Fruit fly (Drosophila melanogaster): ENCODE results near the gene CG31142.

DNA sequence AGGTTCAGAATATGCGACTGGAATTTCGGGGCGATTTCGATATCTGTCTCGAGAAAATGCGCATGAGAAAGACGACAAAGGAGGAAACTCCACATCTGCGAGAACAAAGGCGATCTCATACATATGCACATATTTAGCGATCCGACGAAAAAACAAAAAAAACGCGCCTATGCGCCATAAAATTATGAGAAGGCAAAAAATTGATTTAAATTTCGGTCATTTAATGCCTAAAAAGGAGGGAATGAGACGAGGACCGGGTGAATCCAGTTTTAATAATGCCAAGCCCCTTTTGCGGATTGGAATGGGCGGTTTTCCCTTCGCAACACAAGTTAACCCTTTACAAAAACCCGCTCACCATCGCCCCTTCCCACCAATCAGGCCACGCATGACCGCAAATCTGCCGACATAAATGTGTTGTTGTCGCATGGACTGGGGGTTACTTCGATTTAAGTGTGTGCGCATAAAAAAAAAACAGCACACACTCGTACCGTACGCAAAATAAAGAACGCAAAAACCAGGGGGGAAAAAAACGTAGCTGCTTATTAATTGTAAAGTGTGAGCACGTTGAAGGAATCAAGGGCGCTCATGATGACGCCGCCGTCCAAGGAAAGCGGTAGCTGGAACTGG is 14.5 kb upstream of the CG31142 start:
- TF ChIP-seq CG6792 (GFP tag; optimal IDR thresholded peaks at IDR 0.05), result no peak
- no peak for TF ChIP-seq CG1621 (tag; optimal IDR thresholded peaks at IDR 0.05)
- TF ChIP-seq Ets96B (tag; optimal IDR thresholded peaks at IDR 0.05), result no peak

Measured in whole organism, prepupa.